Fruit fly (Drosophila melanogaster): ENCODE data around the gene PolD1.
A peak's percentile ranks its signal among the peaks of the same experiment; 100 is the strongest.

Gene PolD1

dm6 chr3L:16021064-16021683 is 33.6 kb upstream of the PolD1 start (continued):
- TF ChIP-seq CG15696 (tag; optimal IDR thresholded peaks at IDR 0.05) (peak; percentile 90), wek (GFP tag; optimal IDR thresholded peaks at IDR 0.05) (no peak), gce (GFP tag; IDR thresholded peaks at IDR 0.05) (0 out of 3 replicates have a peak, but pooled peaks have one; percentile 56), Hr3 (GFP tag; optimal IDR thresholded peaks at IDR 0.05) (peak; percentile 21), CG4282 (GFP tag; optimal IDR thresholded peaks at IDR 0.05) (no peak), ssp (GFP tag; IDR thresholded peaks at IDR 0.05) (no peak), Med (GFP tag) (peak; percentile 80), dati (GFP tag; IDR thresholded peaks at IDR 0.05) (no peak), CG11696 (GFP tag; IDR thresholded peaks at IDR 0.05) (no peak), en (GFP tag; optimal IDR thresholded peaks at IDR 0.05) (no peak), Hey (tag; optimal IDR thresholded peaks at IDR 0.05) (no peak), lola (GFP tag; optimal IDR thresholded peaks at IDR 0.05) (peak in 1 of 3 experiments; percentile 80), twi (tag; optimal IDR thresholded peaks at IDR 0.05) (peak; percentile 55), kni (GFP tag; optimal IDR thresholded peaks at IDR 0.05) (peak; percentile 39), CG7987 (GFP tag; optimal IDR thresholded peaks at IDR 0.05) (no peak), Kr (GFP tag; optimal IDR thresholded peaks at IDR 0.05) (peak; percentile 54), ewg (GFP tag; optimal IDR thresholded peaks at IDR 0.05) (peak; percentile 8), CrebB (tag; optimal IDR thresholded peaks at IDR 0.05) (no peak), ac (GFP tag; optimal IDR thresholded peaks at IDR 0.05) (peak; percentile 69), ato (GFP tag; IDR thresholded peaks at IDR 0.05; ENCODE audit: partially characterized antibody) (no peak), CG10267 (tag; optimal IDR thresholded peaks at IDR 0.05) (peak; percentile 73), zen (tag; optimal IDR thresholded peaks at IDR 0.05) (peak; percentile 89), onecut (GFP tag; IDR thresholded peaks at IDR 0.05) (peak; percentile 27; the same call in 1 of the 2 replicates), lilli (GFP tag; optimal IDR thresholded peaks at IDR 0.05) (peak; percentile 36), CG4360 (GFP tag; IDR thresholded peaks at IDR 0.05) (no peak), CG4854 (GFP tag; optimal IDR thresholded peaks at IDR 0.05) (no peak), CG18262 (tag; optimal IDR thresholded peaks at IDR 0.05) (peak; percentile 76), NC2α (GFP tag; optimal IDR thresholded peaks at IDR 0.05) (peak; percentile 3), vfl (GFP tag; optimal IDR thresholded peaks at IDR 0.05) (no peak), CG11247 (GFP tag; IDR thresholded peaks at IDR 0.05) (no peak), pfk (GFP tag; optimal IDR thresholded peaks at IDR 0.05) (no peak), Ets65A (GFP tag) (peak; percentile 94), Sin3A (optimal IDR thresholded peaks at IDR 0.05) (no peak), CG7372 (GFP tag; IDR thresholded peaks at IDR 0.05) (no peak), sens (GFP tag) (peak; percentile 93), HmgD (GFP tag; optimal IDR thresholded peaks at IDR 0.05) (no peak), vvl (GFP tag; IDR thresholded peaks at IDR 0.05) (peak; percentile 72), org-1 (GFP tag; optimal IDR thresholded peaks at IDR 0.05) (peak; percentile 17), CG2202 (tag; optimal IDR thresholded peaks at IDR 0.05) (peak; percentile 66), Ada2b (GFP tag; IDR thresholded peaks at IDR 0.05) (peak; percentile 22; the same call in 1 of the 2 replicates), D19B (GFP tag; optimal IDR thresholded peaks at IDR 0.05) (no peak), crc (GFP tag; optimal IDR thresholded peaks at IDR 0.05) (peak; percentile 3), Mad (GFP tag; optimal IDR thresholded peaks at IDR 0.05) (peak; percentile 21), crp (GFP tag; optimal IDR thresholded peaks at IDR 0.05) (no peak), dmrt99B (tag; optimal IDR thresholded peaks at IDR 0.05) (peak; percentile 59), CG7839 (tag; optimal IDR thresholded peaks at IDR 0.05) (peak; percentile 57), CG17568 (GFP tag; optimal IDR thresholded peaks at IDR 0.05) (no peak), Poxn (GFP tag; IDR thresholded peaks at IDR 0.05) (no peak), CG16863 (GFP tag; optimal IDR thresholded peaks at IDR 0.05) (peak; percentile 41), CG17612 (GFP tag; IDR thresholded peaks at IDR 0.05) (no peak), bab2 (GFP tag; optimal IDR thresholded peaks at IDR 0.05) (peak; percentile 26)
